Worm (Caenorhabditis elegans) whole organism, mixed stage, embryonic: ENCODE results near the gene gpa-3.

Experiments used
- M03D4.4 ChIP-seq: sonication (generic microtip); optimal IDR thresholded peaks from 2 replicates; lab custom pipeline; 2017; ENCODE audit warnings: mild to moderate bottlenecking, missing genetic modification characterization, missing compliant biosample characterization
- bed-3 ChIP-seq: fragments of 200-800 bp; sonication (Bioruptor generic); optimal IDR thresholded peaks from 3 replicates; lab custom pipeline; 2018; ENCODE audit warnings: mild to moderate bottlenecking, missing genetic modification characterization, moderate library complexity, missing compliant biosample characterization
- blmp-1 ChIP-seq: fragments of 150-350 bp; optimal IDR thresholded peaks from 2 replicates; lab custom pipeline; 2014; ENCODE audit warnings: missing biosample characterization, missing genetic modification characterization
- ceh-39 ChIP-seq: fragments of 150-350 bp; optimal IDR thresholded peaks from 2 replicates; lab custom pipeline; 2014; ENCODE audit warnings: missing biosample characterization, missing genetic modification characterization
- ceh-83 ChIP-seq: fragments of 200-800 bp; sonication (Bioruptor generic); optimal IDR thresholded peaks from 2 replicates; lab custom pipeline; 2018; ENCODE audit warnings: mild to moderate bottlenecking, missing genetic modification characterization, missing compliant biosample characterization
- ces-1 ChIP-seq: fragments of 150-350 bp; optimal IDR thresholded peaks from 2 replicates; lab custom pipeline; 2014; ENCODE audit warnings: missing biosample characterization, missing genetic modification reagents, missing genetic modification characterization
- cnd-1 ChIP-seq: fragments of 200-800 bp; sonication (Bioruptor generic); optimal IDR thresholded peaks from 2 replicates; lab custom pipeline; 2018; ENCODE audit warnings: mild to moderate bottlenecking, missing genetic modification characterization, missing compliant biosample characterization
- drap-1 ChIP-seq: fragments of 200-800 bp; sonication (Bioruptor generic); optimal IDR thresholded peaks from 3 replicates; lab custom pipeline; 2018; ENCODE audit warnings: mild to moderate bottlenecking, missing genetic modification characterization, missing compliant biosample characterization
- elt-1 ChIP-seq: sonication (generic microtip); optimal IDR thresholded peaks from 2 replicates; lab custom pipeline; 2017; ENCODE audit warnings: missing genetic modification characterization, mild to moderate bottlenecking, missing compliant biosample characterization, antibody characterized with exemption, moderate library complexity, borderline replicate concordance; ENCODE audit not compliant: insufficient read depth
- flh-1 ChIP-seq: fragments of 200-800 bp; sonication (Bioruptor generic); optimal IDR thresholded peaks from 2 replicates; lab custom pipeline; 2018; ENCODE audit warnings: mild to moderate bottlenecking, missing genetic modification characterization, moderate library complexity, missing compliant biosample characterization
- hlh-1 ChIP-seq: fragments of 150-350 bp; optimal IDR thresholded peaks from 2 replicates; lab custom pipeline; 2014; ENCODE audit warnings: missing biosample characterization, missing genetic modification reagents, missing genetic modification characterization
- lin-32 ChIP-seq: fragments of 200-800 bp; sonication (Bioruptor generic); optimal IDR thresholded peaks from 2 replicates; lab custom pipeline; 2018; ENCODE audit warnings: mild to moderate bottlenecking, missing genetic modification characterization, missing compliant biosample characterization
- lsy-2 ChIP-seq: fragments of 150-350 bp; optimal IDR thresholded peaks from 2 replicates; lab custom pipeline; 2014; ENCODE audit warnings: missing biosample characterization, missing genetic modification characterization
- mab-5 ChIP-seq: fragments of 150-350 bp; optimal IDR thresholded peaks from 2 replicates; lab custom pipeline; 2014; ENCODE audit warnings: missing biosample characterization, missing genetic modification characterization
- mep-1 ChIP-seq: fragments of 150-350 bp; optimal IDR thresholded peaks from 2 replicates; lab custom pipeline; 2017; ENCODE audit warnings: missing biosample characterization, missing genetic modification reagents, missing genetic modification characterization, inconsistent platforms
- mls-2 ChIP-seq: sonication (generic microtip); optimal IDR thresholded peaks from 2 replicates; lab custom pipeline; 2016; ENCODE audit warnings: mild to moderate bottlenecking, missing genetic modification characterization, moderate library complexity, missing compliant biosample characterization
- nhr-12 ChIP-seq: fragments of 150-350 bp; optimal IDR thresholded peaks from 2 replicates; lab custom pipeline; 2014; ENCODE audit warnings: missing biosample characterization, missing genetic modification characterization
- nhr-2 ChIP-seq: fragments of 150-350 bp; optimal IDR thresholded peaks from 2 replicates; lab custom pipeline; 2014; ENCODE audit warnings: missing biosample characterization, missing genetic modification characterization
- nhr-237 ChIP-seq: fragments of 150-350 bp; optimal IDR thresholded peaks from 2 replicates; lab custom pipeline; 2014; ENCODE audit warnings: missing biosample characterization, missing genetic modification characterization
- nhr-28 ChIP-seq: fragments of 150-350 bp; optimal IDR thresholded peaks from 2 replicates; lab custom pipeline; 2014; ENCODE audit warnings: missing biosample characterization, missing genetic modification characterization
- pha-4 ChIP-seq: fragments of 150-350 bp; optimal IDR thresholded peaks from 2 replicates; lab custom pipeline; 2018; ENCODE audit warnings: missing biosample characterization, missing genetic modification reagents, missing genetic modification characterization
- sem-2 ChIP-seq: fragments of 200-800 bp; sonication (Bioruptor generic); optimal IDR thresholded peaks from 2 replicates; lab custom pipeline; 2018; ENCODE audit warnings: mild to moderate bottlenecking, missing genetic modification characterization, missing compliant biosample characterization
- snpc-4 ChIP-seq: fragments of 150-350 bp; optimal IDR thresholded peaks from 2 replicates; lab custom pipeline; 2014; ENCODE audit warnings: missing biosample characterization, missing genetic modification characterization
- sptf-1 ChIP-seq: sonication (generic microtip); optimal IDR thresholded peaks from 2 replicates; lab custom pipeline; 2017; ENCODE audit warnings: mild to moderate bottlenecking, missing genetic modification characterization, moderate library complexity, missing compliant biosample characterization
- unc-120 ChIP-seq: sonication (generic microtip); optimal IDR thresholded peaks from 2 replicates; lab custom pipeline; 2017; ENCODE audit warnings: missing genetic modification characterization, missing compliant biosample characterization; ENCODE audit not compliant: poor library complexity, severe bottlenecking
- zip-8 ChIP-seq: fragments of 150-350 bp; optimal IDR thresholded peaks from 2 replicates; lab custom pipeline; 2014; ENCODE audit warnings: missing biosample characterization, missing genetic modification characterization
- ztf-11 ChIP-seq: fragments of 150-350 bp; optimal IDR thresholded peaks from 2 replicates; lab custom pipeline; 2014; ENCODE audit warnings: missing biosample characterization, missing genetic modification characterization

Gene gpa-3

ce11 chrV:9373473-9373872 lies 13.9 kb upstream of the gpa-3 start, which contains the start of gene E02C12.8:
Gene E02C12.8 (minus strand): TSS chrV:9373613.
- TF ChIP-seq nhr-12 (tag; lab: Kevin White, UChicago) (no peak), unc-120 (no peak), elt-1 (tag; lab: Kevin White, UChicago) (no peak), nhr-2 (tag; lab: Kevin White, UChicago) (no peak)

ce11 chrV:9370986-9371385 lies 11.4 kb upstream of the gpa-3 start, which contains the start of gene E02C12.6:
Gene E02C12.6 (minus strand): TSS chrV:9371086.
- no peak for TF ChIP-seq mep-1 (tag; lab: Kevin White, UChicago)
- TF ChIP-seq ces-1 (GFP tag; lab: Kevin White, UChicago): no peak
- TF ChIP-seq sem-2 (GFP tag; lab: Kevin White, UChicago): no peak
- no peak for TF ChIP-seq pha-4 (tag; lab: Kevin White, UChicago)
- no peak for TF ChIP-seq bed-3
- TF ChIP-seq ztf-11 (tag; lab: Kevin White, UChicago): no peak
- TF ChIP-seq drap-1 (GFP tag; lab: Kevin White, UChicago): no peak
- no peak for TF ChIP-seq snpc-4 (tag; lab: Kevin White, UChicago)
- no peak for TF ChIP-seq elt-1 (tag; lab: Kevin White, UChicago)
- no peak for TF ChIP-seq lin-32 (GFP tag; lab: Kevin White, UChicago)
- TF ChIP-seq blmp-1: no peak
- no peak for TF ChIP-seq nhr-12 (tag; lab: Kevin White, UChicago)
- TF ChIP-seq mab-5 (tag; lab: Kevin White, UChicago): no peak
- no peak for TF ChIP-seq ceh-39 (tag; lab: Kevin White, UChicago)

- TF ChIP-seq lsy-2: no peak
- TF ChIP-seq, all 35 proteins: peak for 0
These were observed 3.2 kb downstream of the gpa-3 start, which contains the start of gene ttr-49 for ce11 chrV:9356345-9356744. Gene ttr-49 (minus strand): TSS chrV:9356515.

ce11 chrV:9355371-9355770 lies 4.2 kb downstream of the gpa-3 start, which contains the start of gene ttr-40:
Gene ttr-40 (minus strand): TSS chrV:9355471.
- TF ChIP-seq unc-120: no peak
- TF ChIP-seq elt-1 (tag; lab: Kevin White, UChicago): no peak
- TF ChIP-seq ceh-83: no peak
- TF ChIP-seq ztf-11 (tag; lab: Kevin White, UChicago): no peak
- no peak for TF ChIP-seq drap-1 (GFP tag; lab: Kevin White, UChicago)
- no peak for TF ChIP-seq lin-32 (GFP tag; lab: Kevin White, UChicago)
- TF ChIP-seq zip-8 (tag; lab: Kevin White, UChicago): no peak
- no peak for TF ChIP-seq sem-2 (GFP tag; lab: Kevin White, UChicago)

DNA sequence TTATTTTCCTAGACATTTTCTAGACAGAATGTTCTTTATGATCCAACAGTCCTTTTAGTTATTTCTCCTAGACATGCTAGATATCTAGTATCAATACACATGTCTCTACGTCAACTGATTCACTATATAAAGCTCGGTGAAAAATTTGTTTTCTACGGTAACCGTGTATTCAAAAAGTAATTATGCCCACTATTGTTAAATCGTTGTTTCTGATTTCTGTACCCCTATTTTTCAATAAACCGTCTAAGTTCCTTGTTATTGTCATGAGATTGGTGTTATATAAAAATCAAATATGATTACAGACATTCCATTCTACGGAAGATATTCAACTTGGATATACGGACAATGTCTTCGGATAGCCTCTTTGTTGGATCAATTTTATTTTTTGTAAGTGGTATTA lies 6.6 kb downstream of the gpa-3 start, which contains the start of gene srx-46:
srx-46 (plus strand) TSS at position 301 of the 400 bp plus-strand sequence.
- no peak for TF ChIP-seq nhr-28
- TF ChIP-seq sem-2 (GFP tag; lab: Kevin White, UChicago): no peak
- no peak for TF ChIP-seq mls-2
- no peak for TF ChIP-seq cnd-1 (tag; lab: Kevin White, UChicago)
- TF ChIP-seq drap-1 (GFP tag; lab: Kevin White, UChicago): no peak
- TF ChIP-seq nhr-237 (tag; lab: Kevin White, UChicago): no peak
- no peak for TF ChIP-seq hlh-1
- TF ChIP-seq bed-3: no peak
- TF ChIP-seq flh-1: no peak
- no peak for TF ChIP-seq ceh-39 (tag; lab: Kevin White, UChicago)
- no peak for TF ChIP-seq lin-32 (GFP tag; lab: Kevin White, UChicago)
- no peak for TF ChIP-seq zip-8 (tag; lab: Kevin White, UChicago)
- no peak for TF ChIP-seq snpc-4 (tag; lab: Kevin White, UChicago)
- no peak for TF ChIP-seq sptf-1 (tag; lab: Kevin White, UChicago)
- no peak for TF ChIP-seq elt-1 (tag; lab: Kevin White, UChicago)
- TF ChIP-seq, all 35 proteins: peak for 0

DNA sequence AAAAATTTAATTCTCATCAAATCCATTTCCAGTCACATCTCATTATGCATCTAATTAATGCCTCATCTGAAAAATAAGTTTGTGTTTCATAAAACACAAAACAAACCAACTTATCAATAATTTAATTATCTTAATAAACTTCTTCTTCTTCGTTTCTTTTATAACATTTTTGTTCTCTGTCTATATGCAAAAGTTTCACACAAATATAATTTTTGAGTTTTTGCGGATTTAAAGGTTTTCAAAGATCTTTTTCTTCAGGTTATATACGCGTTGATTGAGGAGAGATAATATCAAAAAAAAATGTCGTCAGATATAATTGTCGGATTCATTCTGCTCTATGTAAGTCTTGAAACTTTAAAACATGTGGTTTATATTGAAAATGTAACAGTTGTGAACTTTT lies 9.9 kb downstream of the gpa-3 start, which contains the start of gene srx-47:
srx-47 (plus strand) TSS at position 301 of the 400 bp plus-strand sequence.
- no peak for TF ChIP-seq M03D4.4 (tag; lab: Kevin White, UChicago)
